Worm (Caenorhabditis elegans): Measurements from ENCODE around the gene acy-3.

ce11 chrIII:3729520-3729919, 56.8 kb downstream of the acy-3 start, which contains the start of gene F34D10.9:
- TF ChIP-seq hnd-1 (tag; optimal IDR thresholded peaks at IDR 0.05) (no peak), scrt-1 (GFP tag; IDR thresholded peaks at IDR 0.05) (no peak), ceh-13 (GFP tag; optimal IDR thresholded peaks at IDR 0.05) (no peak), ceh-36 (tag; optimal IDR thresholded peaks at IDR 0.05) (no peak), tbx-37 (GFP tag; conservative IDR thresholded peaks at IDR 0.05) (no peak), ets-7 (tag; optimal IDR thresholded peaks at IDR 0.05) (no peak)
